Fruit fly (Drosophila melanogaster) Kc167 (cell line): ENCODE measurements around the gene CG17078.

ENCODE experiments used
- Myc ChIP-seq: fragments of >200 bp; optimal IDR thresholded peaks from 2 replicates; lab custom pipeline; 2017; ENCODE audit warnings: missing external identifiers
- Sin3A ChIP-seq: fragments of >200 bp; optimal IDR thresholded peaks from 2 replicates; lab custom pipeline; 2018; ENCODE audit warnings: missing external identifiers
- h ChIP-seq: fragments of >200 bp; optimal IDR thresholded peaks from 3 replicates; lab custom pipeline; 2018; ENCODE audit warnings: missing external identifiers
- insv ChIP-seq: fragments of >200 bp; optimal IDR thresholded peaks from 3 replicates; lab custom pipeline; 2018; ENCODE audit warnings: missing external identifiers
- psq ChIP-seq: fragments of >200 bp; optimal IDR thresholded peaks from 2 replicates; lab custom pipeline; 2017; ENCODE audit warnings: missing external identifiers

- TF ChIP-seq h: no peak
- TF ChIP-seq Sin3A: no peak
- TF ChIP-seq insv (lab: Kevin White, UChicago): no peak
- no peak for TF ChIP-seq psq
- no peak for TF ChIP-seq Myc (lab: Kevin White, UChicago)
Measured at dm6 chr2L:243123-243522, 34.9 kb downstream of the CG17078 start.
